Fruit fly (Drosophila melanogaster): ENCODE results near the gene CG13116.

Gene CG13116

dm6 chr2L:9697561-9697960 is 32.2 kb upstream of the CG13116 start (continued):
- no peak for TF ChIP-seq lola (GFP tag; optimal IDR thresholded peaks at IDR 0.05)

dm6 chr2L:9698092-9698922 is 31.4 kb upstream of the CG13116 start:
- no peak for TF ChIP-seq esg (GFP tag; conservative IDR thresholded peaks at IDR 0.05)
- TF ChIP-seq shn (GFP tag; optimal IDR thresholded peaks at IDR 0.05): no peak
- peak; percentile 26 for TF ChIP-seq CG15514 (GFP tag; optimal IDR thresholded peaks at IDR 0.05)
- peak; percentile 8; the same call in 1 of the 2 replicates for TF ChIP-seq Atf6 (GFP tag; IDR thresholded peaks at IDR 0.05)
- TF ChIP-seq lbe (GFP tag; optimal IDR thresholded peaks at IDR 0.05): peak; percentile 39
- TF ChIP-seq Hr78 (GFP tag; optimal IDR thresholded peaks at IDR 0.05): peak in 1 of 2 experiments; percentile 74
- TF ChIP-seq chm (GFP tag; IDR thresholded peaks at IDR 0.05): 0 out of 2 replicates have a peak, but pooled peaks have one; percentile 22
- no peak for TF ChIP-seq lov (optimal IDR thresholded peaks at IDR 0.05)
- 0 out of 3 replicates have a peak, but pooled peaks have one; percentile 60 for TF ChIP-seq lov (GFP tag; IDR thresholded peaks at IDR 0.05)
- TF ChIP-seq Hr3 (GFP tag; optimal IDR thresholded peaks at IDR 0.05): no peak
- TF ChIP-seq PHDP (tag; optimal IDR thresholded peaks at IDR 0.05): peak; percentile 13
- TF ChIP-seq chinmo (GFP tag; IDR thresholded peaks at IDR 0.05; ENCODE audit: partially characterized antibody): 0 out of 4 replicates have a peak, but pooled peaks have one; percentile 71
- TF ChIP-seq Lhr (GFP tag; optimal IDR thresholded peaks at IDR 0.05): no peak
- no peak for TF ChIP-seq pros (GFP tag; optimal IDR thresholded peaks at IDR 0.05)
- TF ChIP-seq caup (GFP tag; optimal IDR thresholded peaks at IDR 0.05; ENCODE audit: severe bottlenecking): peak; percentile 22
- TF ChIP-seq insv (GFP tag; optimal IDR thresholded peaks at IDR 0.05): peak in 1 of 2 experiments; percentile 11
- peak; percentile 21 for TF ChIP-seq CG13894 (tag; optimal IDR thresholded peaks at IDR 0.05)
- TF ChIP-seq otp (GFP tag; IDR thresholded peaks at IDR 0.05): 0 out of 3 replicates have a peak, but pooled peaks have one; percentile 21
- peak; percentile 40 for TF ChIP-seq gro (GFP tag; optimal IDR thresholded peaks at IDR 0.05)
- TF ChIP-seq CG18011 (GFP tag; optimal IDR thresholded peaks at IDR 0.05): no peak
- no peak for TF ChIP-seq CG7987 (GFP tag; optimal IDR thresholded peaks at IDR 0.05)
- TF ChIP-seq vfl (GFP tag; optimal IDR thresholded peaks at IDR 0.05): no peak
- TF ChIP-seq Eip74EF (GFP tag; optimal IDR thresholded peaks at IDR 0.05): no peak
- no peak for TF ChIP-seq CkIIα-i1 (GFP tag; IDR thresholded peaks at IDR 0.05)
- no peak for TF ChIP-seq klu (GFP tag; IDR thresholded peaks at IDR 0.05)
- peak; percentile 48; the same call in 1 of the 3 replicates for TF ChIP-seq CG34422 (GFP tag; IDR thresholded peaks at IDR 0.05)
- no peak for TF ChIP-seq Sry-β (GFP tag; optimal IDR thresholded peaks at IDR 0.05)
- peak; percentile 0 for TF ChIP-seq exex (tag; optimal IDR thresholded peaks at IDR 0.05)
- TF ChIP-seq CG8089 (GFP tag; optimal IDR thresholded peaks at IDR 0.05): no peak
- peak; percentile 38 for TF ChIP-seq CG3163 (GFP tag; optimal IDR thresholded peaks at IDR 0.05)
- no peak for TF ChIP-seq CG4730 (GFP tag; IDR thresholded peaks at IDR 0.05)
- peak; percentile 0 for TF ChIP-seq CG15269 (tag; optimal IDR thresholded peaks at IDR 0.05)
- no peak for TF ChIP-seq CG10431 (GFP tag; optimal IDR thresholded peaks at IDR 0.05)
- TF ChIP-seq dpn (GFP tag; optimal IDR thresholded peaks at IDR 0.05): no peak
- TF ChIP-seq tio (GFP tag; optimal IDR thresholded peaks at IDR 0.05): no peak
- TF ChIP-seq Atf3 (GFP tag; optimal IDR thresholded peaks at IDR 0.05): no peak
- TF ChIP-seq HmgZ (tag; optimal IDR thresholded peaks at IDR 0.05): peak; percentile 30
- TF ChIP-seq CG10543 (GFP tag; optimal IDR thresholded peaks at IDR 0.05): peak; percentile 32
- TF ChIP-seq CG7372 (GFP tag; IDR thresholded peaks at IDR 0.05): no peak
- TF ChIP-seq CG18262 (tag; optimal IDR thresholded peaks at IDR 0.05): no peak
- TF ChIP-seq CG34376 (GFP tag; optimal IDR thresholded peaks at IDR 0.05): peak; percentile 8
- peak; percentile 56; the same call in 1 of the 3 replicates for TF ChIP-seq so (GFP tag; IDR thresholded peaks at IDR 0.05)
- TF ChIP-seq CG17802 (tag; optimal IDR thresholded peaks at IDR 0.05): no peak
- peak; percentile 40 to 78 for TF ChIP-seq crp (GFP tag; optimal IDR thresholded peaks at IDR 0.05)
